Fruit fly (Drosophila melanogaster): ENCODE measurements around the gene CG5946.

DNA sequence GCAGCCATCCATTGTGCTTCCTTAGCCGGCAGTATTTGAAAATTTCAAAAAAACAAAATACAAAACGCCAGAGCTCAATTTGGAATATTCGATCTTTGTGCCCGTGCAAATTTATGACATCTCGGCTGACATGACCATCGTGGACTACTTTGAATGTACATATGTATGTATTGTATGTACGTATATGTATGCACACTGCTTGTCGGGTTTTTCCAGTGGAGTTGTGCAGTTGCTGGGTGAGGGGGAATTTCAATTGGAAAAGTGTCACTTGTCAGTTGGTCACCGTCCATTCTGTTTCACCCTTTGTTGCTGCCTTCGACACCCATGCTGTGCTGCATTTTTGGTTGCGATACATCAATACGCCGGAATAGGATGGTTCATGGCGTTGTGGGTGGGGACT is 25.6 kb upstream of the CG5946 start, which contains the start of gene CG12521:
- TF ChIP-seq CG8159 (tag; optimal IDR thresholded peaks at IDR 0.05) (no peak), Ets98B (GFP tag; IDR thresholded peaks at IDR 0.05) (no peak), rn (GFP tag; IDR thresholded peaks at IDR 0.05) (no peak), fd96Ca (GFP tag; IDR thresholded peaks at IDR 0.05) (no peak), D1 (tag; optimal IDR thresholded peaks at IDR 0.05) (no peak), CG14655 (GFP tag; optimal IDR thresholded peaks at IDR 0.05) (no peak), gl (tag; optimal IDR thresholded peaks at IDR 0.05) (no peak)

All from whole organism, pupa.